Worm (Caenorhabditis elegans) whole organism, L3 larva: ENCODE data around the gene ttr-18.

Experiments used
- aly-2 ChIP-seq: fragments of 150-350 bp; optimal IDR thresholded peaks from 2 replicates; lab custom pipeline; 2014; ENCODE audit warnings: missing biosample characterization, missing genetic modification characterization
- ama-1 ChIP-seq: fragments of 150-350 bp; optimal IDR thresholded peaks from 2 replicates; lab custom pipeline; 2018
- ceh-16 ChIP-seq: sonication (generic microtip); optimal IDR thresholded peaks from 2 replicates; lab custom pipeline; 2017; ENCODE audit warnings: missing biosample characterization, missing genetic modification characterization
- ceh-28 ChIP-seq: fragments of 150-350 bp; optimal IDR thresholded peaks from 2 replicates; lab custom pipeline; 2014; ENCODE audit warnings: missing biosample characterization, missing genetic modification reagents, missing genetic modification characterization
- ceh-82 ChIP-seq: fragments of 150-350 bp; optimal IDR thresholded peaks from 2 replicates; lab custom pipeline; 2014; ENCODE audit warnings: missing biosample characterization, missing genetic modification characterization
- ceh-9 ChIP-seq: sonication (generic microtip); optimal IDR thresholded peaks from 2 replicates; lab custom pipeline; 2018; ENCODE audit warnings: missing biosample characterization, missing genetic modification characterization
- daf-12 ChIP-seq: fragments of 150-350 bp; optimal IDR thresholded peaks from 2 replicates; lab custom pipeline; 2014; ENCODE audit warnings: missing biosample characterization, missing genetic modification reagents, missing genetic modification characterization
- egl-27 ChIP-seq: sonication (generic microtip); optimal IDR thresholded peaks from 4 replicates; lab custom pipeline; 2017; ENCODE audit warnings: missing biosample characterization, missing genetic modification reagents, missing genetic modification characterization
- egl-5 ChIP-seq: fragments of 150-350 bp; optimal IDR thresholded peaks from 2 replicates; lab custom pipeline; 2017; ENCODE audit warnings: missing biosample characterization, missing genetic modification reagents, missing genetic modification characterization, inconsistent platforms
- elt-1 ChIP-seq: fragments of 150-350 bp; optimal IDR thresholded peaks from 2 replicates; lab custom pipeline; 2014; ENCODE audit warnings: missing biosample characterization, missing genetic modification characterization
- elt-2 ChIP-seq: sonication (generic microtip); optimal IDR thresholded peaks from 2 replicates; lab custom pipeline; 2016; ENCODE audit warnings: missing genetic modification reagents, mild to moderate bottlenecking, missing genetic modification characterization, missing compliant biosample characterization
- elt-3 ChIP-seq, 3 experiments: fragments of 150-350 bp in 1 of 3; sonication (generic microtip) in 2 of 3; optimal IDR thresholded peaks; 2 replicates in 2 of 3; 4 replicates in 1 of 3; lab custom pipeline; 2014 to 2017; ENCODE audit warnings: missing biosample characterization in 3 of 3, missing genetic modification characterization in 3 of 3
- eor-1 ChIP-seq, 2 experiments: fragments of 150-350 bp; optimal IDR thresholded peaks; 2 replicates each; lab custom pipeline; 2014 to 2018; ENCODE audit warnings: missing biosample characterization in 2 of 2, missing genetic modification characterization in 2 of 2
- hmg-11 ChIP-seq: sonication (generic microtip); optimal IDR thresholded peaks from 2 replicates; lab custom pipeline; 2016; ENCODE audit warnings: missing genetic modification characterization, missing compliant biosample characterization
- jun-1 ChIP-seq: fragments of 150-350 bp; optimal IDR thresholded peaks from 2 replicates; lab custom pipeline; 2014; ENCODE audit warnings: missing biosample characterization, missing genetic modification reagents, missing genetic modification characterization
- lin-15B ChIP-seq: fragments of 150-350 bp; optimal IDR thresholded peaks from 2 replicates; lab custom pipeline; 2014; ENCODE audit warnings: missing biosample characterization, missing genetic modification characterization
- lin-39 ChIP-seq: fragments of 150-350 bp; optimal IDR thresholded peaks from 2 replicates; lab custom pipeline; 2018; ENCODE audit warnings: missing biosample characterization, missing genetic modification reagents, missing genetic modification characterization
- lsy-12 ChIP-seq: sonication (generic microtip); optimal IDR thresholded peaks from 2 replicates; lab custom pipeline; 2016; ENCODE audit warnings: mild to moderate bottlenecking, missing genetic modification characterization, missing compliant biosample characterization
- mml-1 ChIP-seq: fragments of 150-350 bp; sonication (generic microtip); optimal IDR thresholded peaks from 3 replicates; lab custom pipeline; 2014; ENCODE audit warnings: missing biosample characterization, missing genetic modification characterization
- nfya-1 ChIP-seq: sonication (generic microtip); optimal IDR thresholded peaks from 2 replicates; lab custom pipeline; 2017; ENCODE audit warnings: missing genetic modification characterization, mild to moderate bottlenecking, missing compliant biosample characterization, antibody characterized with exemption, moderate library complexity; ENCODE audit not compliant: insufficient read depth
- nhr-12 ChIP-seq: fragments of 150-350 bp; optimal IDR thresholded peaks from 2 replicates; lab custom pipeline; 2014; ENCODE audit warnings: missing biosample characterization, missing genetic modification characterization
- nhr-23 ChIP-seq: fragments of 150-350 bp; optimal IDR thresholded peaks from 2 replicates; lab custom pipeline; 2014; ENCODE audit warnings: missing biosample characterization, missing genetic modification reagents, missing genetic modification characterization
- nhr-237 ChIP-seq: fragments of 150-350 bp; optimal IDR thresholded peaks from 2 replicates; lab custom pipeline; 2014; ENCODE audit warnings: missing biosample characterization, missing genetic modification characterization
- nhr-25 ChIP-seq: sonication (generic microtip); optimal IDR thresholded peaks from 2 replicates; lab custom pipeline; 2017; ENCODE audit warnings: missing biosample characterization, missing genetic modification characterization
- nhr-43 ChIP-seq: sonication (generic microtip); optimal IDR thresholded peaks from 2 replicates; lab custom pipeline; 2016; ENCODE audit warnings: mild to moderate bottlenecking, missing genetic modification characterization, missing compliant biosample characterization; ENCODE audit not compliant: poor library complexity, severe bottlenecking
- nhr-67 ChIP-seq: fragments of 150-350 bp; optimal IDR thresholded peaks from 2 replicates; lab custom pipeline; 2014; ENCODE audit warnings: missing biosample characterization, missing genetic modification characterization
- nhr-76 ChIP-seq: fragments of 150-350 bp; sonication (generic microtip); optimal IDR thresholded peaks from 5 replicates; lab custom pipeline; 2014; ENCODE audit warnings: missing biosample characterization, missing genetic modification characterization
- nhr-77 ChIP-seq: fragments of 150-350 bp; optimal IDR thresholded peaks from 2 replicates; lab custom pipeline; 2014; ENCODE audit warnings: missing biosample characterization, missing genetic modification characterization
- pha-4 ChIP-seq: fragments of 150-350 bp; optimal IDR thresholded peaks from 2 replicates; lab custom pipeline; 2014; ENCODE audit warnings: missing biosample characterization, missing genetic modification reagents, missing genetic modification characterization
- pqm-1 ChIP-seq: fragments of 150-350 bp; optimal IDR thresholded peaks from 2 replicates; lab custom pipeline; 2017; ENCODE audit warnings: missing biosample characterization, missing genetic modification characterization, inconsistent platforms
- sea-2 ChIP-seq: fragments of 150-350 bp; sonication (generic microtip); optimal IDR thresholded peaks from 4 replicates; lab custom pipeline; 2014; ENCODE audit warnings: missing biosample characterization, missing genetic modification reagents, missing genetic modification characterization
- skn-1 ChIP-seq: fragments of 150-350 bp; optimal IDR thresholded peaks from 2 replicates; lab custom pipeline; 2014; ENCODE audit warnings: missing biosample characterization, missing genetic modification characterization
- snpc-4 ChIP-seq: fragments of 150-350 bp; optimal IDR thresholded peaks from 2 replicates; lab custom pipeline; 2014; ENCODE audit warnings: missing biosample characterization, missing genetic modification characterization
- tbx-2 ChIP-seq: sonication (generic microtip); optimal IDR thresholded peaks from 2 replicates; lab custom pipeline; 2016; ENCODE audit warnings: mild to moderate bottlenecking, missing genetic modification characterization, missing compliant biosample characterization
- unc-39 ChIP-seq: sonication (generic microtip); optimal IDR thresholded peaks from 4 replicates; lab custom pipeline; 2017; ENCODE audit warnings: missing biosample characterization, missing genetic modification characterization
- unc-62 ChIP-seq: fragments of 150-350 bp; sonication (generic microtip); optimal IDR thresholded peaks from 4 replicates; lab custom pipeline; 2014; ENCODE audit warnings: missing biosample characterization, missing genetic modification reagents, missing genetic modification characterization
- zag-1 ChIP-seq: fragments of 150-350 bp; optimal IDR thresholded peaks from 2 replicates; lab custom pipeline; 2014; ENCODE audit warnings: missing biosample characterization, missing genetic modification characterization
- ztf-4 ChIP-seq: fragments of 150-350 bp; optimal IDR thresholded peaks from 2 replicates; lab custom pipeline; 2014; ENCODE audit warnings: missing biosample characterization, missing genetic modification characterization

The ttr-18 gene

ce11 chrII:11487999-11488398 is 1.5 kb upstream of the ttr-18 start, which contains the start of gene B0334.13:
TSS of gene B0334.13 (plus strand) at chrII:11488299.
- TF ChIP-seq nhr-237 (tag; lab: Kevin White, UChicago) = no peak
- TF ChIP-seq elt-1 (tag; lab: Kevin White, UChicago) = peak; percentile 13
- TF ChIP-seq nhr-25 (tag; lab: Kevin White, UChicago) = peak; percentile 43
- TF ChIP-seq ceh-28 = no peak

ce11 chrII:11485200-11485599 is 1.3 kb downstream of the ttr-18 start, which contains the start of gene twk-5:
TSS of gene twk-5 (minus strand) at chrII:11485300.
- peak; percentile 39 for TF ChIP-seq ama-1
- no peak for TF ChIP-seq hmg-11 (tag; lab: Kevin White, UChicago)
- TF ChIP-seq skn-1 = no peak
- TF ChIP-seq nfya-1 (tag; lab: Kevin White, UChicago) = no peak
- no peak for TF ChIP-seq egl-27 (tag; lab: Kevin White, UChicago)

ce11 chrII:11484600-11484999 is 1.9 kb downstream of the ttr-18 start:
- no peak for TF ChIP-seq ceh-28
- peak; percentile 48 for TF ChIP-seq skn-1
- TF ChIP-seq nhr-12 (tag; lab: Kevin White, UChicago) = no peak
- TF ChIP-seq lin-39 = peak; percentile 81
- no peak for TF ChIP-seq nhr-237 (tag; lab: Kevin White, UChicago)
- no peak for TF ChIP-seq elt-3 (tag; optimal IDR thresholded peaks at IDR 0.05; lab: Kevin White, UChicago)
- no peak for TF ChIP-seq elt-1 (tag; lab: Kevin White, UChicago)
- TF ChIP-seq jun-1 (tag; lab: Kevin White, UChicago) = peak; percentile 9
- peak; percentile 86 for TF ChIP-seq nhr-43 (tag; lab: Kevin White, UChicago)
- no peak for TF ChIP-seq egl-5 (tag; lab: Kevin White, UChicago)
- no peak for TF ChIP-seq unc-62 (GFP tag; lab: Kevin White, UChicago)
- no peak for TF ChIP-seq eor-1 (tag; optimal IDR thresholded peaks at IDR 0.05; lab: Kevin White, UChicago)
- TF ChIP-seq ceh-9 (tag; lab: Kevin White, UChicago) = no peak
- no peak for TF ChIP-seq daf-12 (tag; lab: Kevin White, UChicago)
- no peak for TF ChIP-seq zag-1 (tag; lab: Kevin White, UChicago)
- TF ChIP-seq ama-1 = no peak
- peak; percentile 34 for TF ChIP-seq ceh-16 (tag; lab: Kevin White, UChicago)
- no peak for TF ChIP-seq nhr-76
- TF ChIP-seq nfya-1 (tag; lab: Kevin White, UChicago) = no peak
- TF ChIP-seq sea-2 (GFP tag; lab: Kevin White, UChicago) = no peak
- no peak for TF ChIP-seq nhr-67 (tag; lab: Kevin White, UChicago)
- peak; percentile 50 for TF ChIP-seq nhr-77
- no peak for TF ChIP-seq ceh-82
- TF ChIP-seq tbx-2 = peak; percentile 47
- TF ChIP-seq aly-2 = no peak
- TF ChIP-seq lsy-12 (tag; lab: Kevin White, UChicago) = peak; percentile 91
- no peak for TF ChIP-seq snpc-4 (tag; lab: Kevin White, UChicago)
- TF ChIP-seq nhr-25 (tag; lab: Kevin White, UChicago) = peak; percentile 77
- peak; percentile 32 for TF ChIP-seq lin-15B (tag; lab: Kevin White, UChicago)
- TF ChIP-seq pha-4 (tag; lab: Kevin White, UChicago) = no peak
- TF ChIP-seq pqm-1 (tag; lab: Kevin White, UChicago) = peak; percentile 29
- TF ChIP-seq hmg-11 (tag; lab: Kevin White, UChicago) = peak; percentile 93
- TF ChIP-seq ztf-4 = no peak
- TF ChIP-seq elt-2 (tag; lab: Kevin White, UChicago) = peak; percentile 54
- no peak for TF ChIP-seq egl-27 (tag; lab: Kevin White, UChicago)
- no peak for TF ChIP-seq unc-39 (tag; lab: Kevin White, UChicago)
- TF ChIP-seq nhr-23 (tag; lab: Kevin White, UChicago) = peak; percentile 36
- no peak for TF ChIP-seq mml-1 (tag; lab: Kevin White, UChicago)

ce11 chrII:11479076-11479475 is 7.5 kb downstream of the ttr-18 start, which contains the start of gene W02B12.12:
TSS of gene W02B12.12 (minus strand) at chrII:11479176.
- no peak for TF ChIP-seq elt-1 (tag; lab: Kevin White, UChicago)
